Worm (Caenorhabditis elegans) whole organism, L1 larva: ENCODE measurements around the gene F23F1.10.

Experiments used
- elt-3 ChIP-seq, 6 experiments: fragments of 150-350 bp in 1 of 6; sonication (generic microtip); optimal IDR thresholded peaks; 2 replicates each; lab custom pipeline; 2017 to 2018; ENCODE audit warnings: missing biosample characterization in 6 of 6, missing genetic modification characterization in 6 of 6, inconsistent platforms in 1 of 6
- lin-39 ChIP-seq: fragments of 150-350 bp; optimal IDR thresholded peaks from 2 replicates; lab custom pipeline; 2014; ENCODE audit warnings: missing biosample characterization, missing genetic modification reagents, missing genetic modification characterization
- lir-3 ChIP-seq: sonication (generic microtip); optimal IDR thresholded peaks from 2 replicates; lab custom pipeline; 2016; ENCODE audit warnings: mild to moderate bottlenecking, missing genetic modification characterization, moderate library complexity, missing compliant biosample characterization; ENCODE audit not compliant: poor library complexity
- nhr-237 ChIP-seq: fragments of 150-350 bp; optimal IDR thresholded peaks from 2 replicates; lab custom pipeline; 2014; ENCODE audit warnings: missing biosample characterization, missing genetic modification characterization
- nhr-28 ChIP-seq: fragments of 150-350 bp; optimal IDR thresholded peaks from 2 replicates; lab custom pipeline; 2014; ENCODE audit warnings: missing biosample characterization, missing genetic modification characterization
- nhr-76 ChIP-seq: sonication (generic microtip); optimal IDR thresholded peaks from 2 replicates; lab custom pipeline; 2017; ENCODE audit warnings: missing biosample characterization, missing genetic modification characterization
- nhr-90 ChIP-seq: sonication (generic microtip); optimal IDR thresholded peaks from 2 replicates; lab custom pipeline; 2016; ENCODE audit warnings: mild to moderate bottlenecking, missing genetic modification characterization, missing compliant biosample characterization; ENCODE audit not compliant: poor library complexity
- tbx-2 ChIP-seq: sonication (generic microtip); optimal IDR thresholded peaks from 2 replicates; lab custom pipeline; 2016; ENCODE audit warnings: missing genetic modification characterization, missing compliant biosample characterization
- unc-62 ChIP-seq: fragments of 150-350 bp; optimal IDR thresholded peaks from 2 replicates; lab custom pipeline; 2014; ENCODE audit warnings: missing biosample characterization, missing genetic modification reagents, missing genetic modification characterization

ce11 chrII:19238-19637 lies 22.5 kb downstream of the F23F1.10 start, which contains the start of gene gmeb-1:
- TF ChIP-seq unc-62 (no peak), lin-39 (no peak), lir-3 (tag; lab: Kevin White, UChicago) (no peak), nhr-90 (no peak), nhr-76 (tag; lab: Kevin White, UChicago) (no peak), nhr-28 (no peak), elt-3 (tag; optimal IDR thresholded peaks at IDR 0.05; lab: Kevin White, UChicago) (no peak), nhr-237 (tag; lab: Kevin White, UChicago) (no peak), tbx-2 (no peak)
